Fruit fly (Drosophila melanogaster) whole organism, wandering third instar larva: ENCODE measurements around the gene CG32537.

Experiments used
- CG32264 ChIP-seq: fragments of 200-800 bp; sonication (Bioruptor generic); optimal IDR thresholded peaks from 2 replicates; lab custom pipeline; 2016; ENCODE audit warnings: missing biosample characterization, missing genetic modification characterization
- CG9705 ChIP-seq: fragments of 200-800 bp; sonication (Bioruptor generic); optimal IDR thresholded peaks from 2 replicates; lab custom pipeline; 2018; ENCODE audit warnings: missing biosample characterization, mild to moderate bottlenecking, missing genetic modification characterization
- Mio ChIP-seq: sonication (Bioruptor generic); optimal IDR thresholded peaks from 2 replicates; lab custom pipeline; 2016; ENCODE audit warnings: missing biosample characterization, missing genetic modification characterization
- Sp1 ChIP-seq: fragments of 200-800 bp; sonication (Bioruptor generic); optimal IDR thresholded peaks from 3 replicates; lab custom pipeline; 2019; ENCODE audit warnings: missing biosample characterization, mild to moderate bottlenecking, missing genetic modification characterization, moderate library complexity
- br ChIP-seq: fragments of 200-800 bp; sonication (Bioruptor generic); optimal IDR thresholded peaks from 2 replicates; lab custom pipeline; 2016; ENCODE audit warnings: missing biosample characterization, missing genetic modification characterization
- ey ChIP-seq: fragments of 200-800 bp; sonication (Bioruptor generic); optimal IDR thresholded peaks from 2 replicates; lab custom pipeline; 2016; ENCODE audit warnings: missing biosample characterization, missing genetic modification characterization
- fru ChIP-seq: fragments of 200-800 bp; sonication (Bioruptor generic); optimal IDR thresholded peaks from 3 replicates; lab custom pipeline; 2016; ENCODE audit warnings: missing biosample characterization, mild to moderate bottlenecking, missing genetic modification characterization
- psq ChIP-seq: fragments of 200-800 bp; sonication (Bioruptor generic); optimal IDR thresholded peaks from 3 replicates; lab custom pipeline; 2017; ENCODE audit warnings: missing biosample characterization, mild to moderate bottlenecking, missing genetic modification characterization, moderate library complexity
- usp ChIP-seq: fragments of >200 bp; optimal IDR thresholded peaks from 2 replicates; lab custom pipeline; 2017; ENCODE audit warnings: missing biosample characterization, missing genetic modification characterization

dm6 chrX:19323835-19324133, 47.4 kb upstream of the CG32537 start:
- TF ChIP-seq psq, result peak; percentile 81
- TF ChIP-seq Sp1, result peak; percentile 81
- peak; percentile 94 for TF ChIP-seq br (GFP tag; lab: Kevin White, UChicago)
- TF ChIP-seq CG32264 (GFP tag; lab: Kevin White, UChicago), result peak; percentile 60
- no peak for TF ChIP-seq usp (GFP tag; lab: Kevin White, UChicago)
- no peak for TF ChIP-seq Mio (GFP tag; lab: Kevin White, UChicago)
- peak; percentile 18 for TF ChIP-seq CG9705
- peak; percentile 88 for TF ChIP-seq ey
- peak; percentile 94 for TF ChIP-seq fru (GFP tag; lab: Kevin White, UChicago)
